Worm (Caenorhabditis elegans): ENCODE measurements around the gene nlp-41.

ce11 chrII:14578716-14579115, 28.0 kb downstream of the nlp-41 start, which contains the start of gene C01G12.9:
- TF ChIP-seq lin-13 (GFP tag; optimal IDR thresholded peaks at IDR 0.05) (no peak), isw-1 (GFP tag; IDR thresholded peaks at IDR 0.05) (no peak), nhr-84 (tag; optimal IDR thresholded peaks at IDR 0.05) (no peak), ztf-11 (tag; optimal IDR thresholded peaks at IDR 0.05) (no peak), ceh-90 (tag; optimal IDR thresholded peaks at IDR 0.05) (no peak), aly-2 (tag; optimal IDR thresholded peaks at IDR 0.05) (no peak), blmp-1 (tag; optimal IDR thresholded peaks at IDR 0.05) (no peak), unc-62 (GFP tag; optimal IDR thresholded peaks at IDR 0.05) (no peak), irx-1 (tag; optimal IDR thresholded peaks at IDR 0.05) (no peak), skn-1 (tag; optimal IDR thresholded peaks at IDR 0.05) (no peak), unc-30 (tag; optimal IDR thresholded peaks at IDR 0.05) (no peak)

All from whole organism, L1 larva.